Comparison of ENCODE assay signal across 5 worm cellular contexts in the genomic region with DNA sequence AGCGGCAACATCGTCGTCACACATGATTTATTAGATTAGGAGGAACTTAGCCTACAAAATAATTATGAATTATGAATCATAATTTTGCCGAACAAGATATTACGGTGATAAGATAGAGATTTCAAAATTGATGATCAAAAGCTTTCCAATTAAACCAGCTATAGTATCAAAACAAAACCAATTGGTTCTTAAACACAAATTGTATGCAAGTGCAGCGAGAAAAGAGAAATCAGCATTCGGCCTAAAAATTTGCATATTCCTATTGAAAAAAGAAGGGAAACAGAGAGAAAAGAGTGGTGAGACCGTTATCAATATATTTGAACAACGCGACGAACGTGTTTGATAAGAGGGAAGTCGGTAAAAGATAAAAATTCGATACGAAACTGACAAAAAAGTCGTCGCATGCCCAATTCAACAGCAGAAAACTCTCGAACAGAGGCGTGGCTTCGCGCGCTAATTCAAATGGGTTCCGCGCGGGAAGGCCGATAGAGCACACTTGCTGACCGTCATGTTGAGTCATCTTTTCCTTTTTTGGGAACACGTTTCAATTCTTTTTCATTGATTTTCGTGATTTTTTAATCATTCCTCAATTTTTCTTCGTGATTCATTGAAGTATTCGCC.
A peak's percentile ranks its signal among the peaks of the same experiment; 100 is the strongest.
TF ChIP-seq lines count a peak whose summit lies in the region.

TSS of gene act-2 (minus strand) at position 51 of the 621 bp plus-strand sequence.

TF ChIP-seq in whole organism, L1 larva, 84 proteins besides CTCF, POLR2A, EP300 and RAD21 (continues in another document):
- TF ChIP-seq ceh-90 (tag; optimal IDR thresholded peaks at IDR 0.05; lab: Kevin White, UChicago) (no peak), aly-2 (tag; optimal IDR thresholded peaks at IDR 0.05; lab: Kevin White, UChicago) (no peak), C16A3.4 (tag; optimal IDR thresholded peaks at IDR 0.05; lab: Kevin White, UChicago) (peak; percentile 66), unc-62 (GFP tag; optimal IDR thresholded peaks at IDR 0.05; lab: Kevin White, UChicago) (no peak), efl-3 (GFP tag; optimal IDR thresholded peaks at IDR 0.05; lab: Kevin White, UChicago) (no peak), dsc-1 (tag; optimal IDR thresholded peaks at IDR 0.05; lab: Kevin White, UChicago) (no peak), nhr-71 (tag; optimal IDR thresholded peaks at IDR 0.05; lab: Kevin White, UChicago) (peak; percentile 85), mef-2 (tag; optimal IDR thresholded peaks at IDR 0.05; lab: Kevin White, UChicago) (no peak), mep-1 (tag; optimal IDR thresholded peaks at IDR 0.05; lab: Kevin White, UChicago) (peak; percentile 75), efl-1 (optimal IDR thresholded peaks at IDR 0.05; lab: Kevin White, UChicago) (peak; percentile 84 to 87), efl-1 (GFP tag; optimal IDR thresholded peaks at IDR 0.05 in 1 of 2; lab: Kevin White, UChicago) (peak; percentile 85 to 98), nhr-47 (tag; optimal IDR thresholded peaks at IDR 0.05; lab: Kevin White, UChicago) (peak; percentile 73), nhr-11 (tag; optimal IDR thresholded peaks at IDR 0.05; lab: Kevin White, UChicago) (no peak), nhr-84 (tag; optimal IDR thresholded peaks at IDR 0.05; lab: Kevin White, UChicago) (no peak), egl-13 (tag; optimal IDR thresholded peaks at IDR 0.05; lab: Kevin White, UChicago) (no peak), ama-1 (optimal IDR thresholded peaks at IDR 0.05; lab: Kevin White, UChicago) (no peak), lin-14 (GFP tag; optimal IDR thresholded peaks at IDR 0.05; lab: Kevin White, UChicago) (peak; percentile 94)

TF ChIP-seq in whole organism, L3 larva, 47 proteins besides CTCF, POLR2A, EP300 and RAD21 (continues in another document):
- TF ChIP-seq elt-2 (tag; optimal IDR thresholded peaks at IDR 0.05; lab: Kevin White, UChicago) (peak; percentile 76), fos-1 (tag; optimal IDR thresholded peaks at IDR 0.05; lab: Kevin White, UChicago) (peak; percentile 88), ceh-28 (tag; optimal IDR thresholded peaks at IDR 0.05; lab: Kevin White, UChicago) (peak; percentile 9), elt-1 (tag; optimal IDR thresholded peaks at IDR 0.05; lab: Kevin White, UChicago) (peak; percentile 20), nhr-25 (tag; optimal IDR thresholded peaks at IDR 0.05; lab: Kevin White, UChicago) (peak; percentile 95), lin-39 (tag; optimal IDR thresholded peaks at IDR 0.05; lab: Kevin White, UChicago) (peak; percentile 74), skn-1 (tag; optimal IDR thresholded peaks at IDR 0.05; lab: Kevin White, UChicago) (peak; percentile 23), unc-62 (GFP tag; optimal IDR thresholded peaks at IDR 0.05; lab: Kevin White, UChicago) (no peak), tbx-2 (tag; optimal IDR thresholded peaks at IDR 0.05; lab: Kevin White, UChicago) (peak; percentile 34), fkh-2 (tag; optimal IDR thresholded peaks at IDR 0.05; lab: Kevin White, UChicago) (no peak), sea-2 (GFP tag; optimal IDR thresholded peaks at IDR 0.05; lab: Kevin White, UChicago) (no peak), lin-15B (tag; optimal IDR thresholded peaks at IDR 0.05; lab: Kevin White, UChicago) (peak; percentile 78), nhr-23 (tag; optimal IDR thresholded peaks at IDR 0.05; lab: Kevin White, UChicago) (peak; percentile 78), jun-1 (tag; optimal IDR thresholded peaks at IDR 0.05; lab: Kevin White, UChicago) (peak; percentile 82), nhr-237 (tag; optimal IDR thresholded peaks at IDR 0.05; lab: Kevin White, UChicago) (no peak), ztf-11 (tag; optimal IDR thresholded peaks at IDR 0.05; lab: Kevin White, UChicago) (no peak), hmg-11 (tag; optimal IDR thresholded peaks at IDR 0.05; lab: Kevin White, UChicago) (peak; percentile 36), pha-4 (tag; optimal IDR thresholded peaks at IDR 0.05; lab: Kevin White, UChicago) (peak; percentile 75)

TF ChIP-seq in whole organism, early embryonic, 17 proteins besides CTCF, POLR2A, EP300 and RAD21:
- TF ChIP-seq ceh-13 (GFP tag; optimal IDR thresholded peaks at IDR 0.05; lab: Kevin White, UChicago) (no peak), B0310.2 (tag; optimal IDR thresholded peaks at IDR 0.05; lab: Kevin White, UChicago) (peak; percentile 38)

TF ChIP-seq in whole organism, midembryonic, 9 proteins besides CTCF, POLR2A, EP300 and RAD21:
- TF ChIP-seq klf-2 (GFP tag; conservative IDR thresholded peaks at IDR 0.05; lab: Robert Waterston, UW) (no peak), cog-1 (tag; optimal IDR thresholded peaks at IDR 0.05; lab: Kevin White, UChicago) (peak; percentile 28), flt-1 (GFP tag; IDR thresholded peaks at IDR 0.05; lab: Robert Waterston, UW) (peak; percentile 53; the same call in 1 of the 2 replicates), T22C8.4 (GFP tag; IDR thresholded peaks at IDR 0.05; lab: Robert Waterston, UW) (no peak), ztf-23 (GFP tag; IDR thresholded peaks at IDR 0.05; lab: Robert Waterston, UW) (peak; percentile 14; the same call in 1 of the 2 replicates)

TF ChIP-seq in whole organism, young adult, 124 proteins besides CTCF, POLR2A, EP300 and RAD21 (continues in another document):
- TF ChIP-seq cebp-1 (GFP tag; IDR thresholded peaks at IDR 0.05; lab: Robert Waterston, UW) = no peak
- TF ChIP-seq cebp-1 (tag; optimal IDR thresholded peaks at IDR 0.05; lab: Kevin White, UChicago) = no peak
- peak; percentile 82 for TF ChIP-seq F49E8.2 (tag; optimal IDR thresholded peaks at IDR 0.05; lab: Kevin White, UChicago; ENCODE audit: insufficient read depth)
- peak; percentile 22 for TF ChIP-seq athp-1 (tag; optimal IDR thresholded peaks at IDR 0.05; lab: Kevin White, UChicago)
- no peak for TF ChIP-seq ztf-3 (GFP tag; optimal IDR thresholded peaks at IDR 0.05; lab: Kevin White, UChicago)
- TF ChIP-seq rcor-1 (GFP tag; IDR thresholded peaks at IDR 0.05; lab: Robert Waterston, UW) = peak; percentile 70
- peak; percentile 75; the same call in 1 of the 2 replicates for TF ChIP-seq B0019.2 (GFP tag; conservative IDR thresholded peaks at IDR 0.05; lab: Robert Waterston, UW)
- no peak for TF ChIP-seq F39B2.1 (GFP tag; IDR thresholded peaks at IDR 0.05; lab: Robert Waterston, UW)
- TF ChIP-seq F22D6.2 (tag; optimal IDR thresholded peaks at IDR 0.05; lab: Kevin White, UChicago) = no peak
- TF ChIP-seq nfya-2 (GFP tag; IDR thresholded peaks at IDR 0.05; lab: Robert Waterston, UW) = no peak
- TF ChIP-seq lir-1 (GFP tag; conservative IDR thresholded peaks at IDR 0.05; lab: Robert Waterston, UW) = peak; percentile 59; the same call in 1 of the 2 replicates
- no peak for TF ChIP-seq F57A8.1 (GFP tag; optimal IDR thresholded peaks at IDR 0.05; lab: Kevin White, UChicago)
- peak; percentile 62 for TF ChIP-seq attf-5 (GFP tag; optimal IDR thresholded peaks at IDR 0.05; lab: Kevin White, UChicago)
- TF ChIP-seq akir-1 (GFP tag; optimal IDR thresholded peaks at IDR 0.05; lab: Kevin White, UChicago) = no peak
- peak; percentile 44; the same call in 1 of the 2 replicates for TF ChIP-seq egrh-3 (GFP tag; IDR thresholded peaks at IDR 0.05; lab: Robert Waterston, UW)
- peak; percentile 99 for TF ChIP-seq hsf-1 (GFP tag; IDR thresholded peaks at IDR 0.05; lab: Robert Waterston, UW)
- TF ChIP-seq ztf-22 (GFP tag; optimal IDR thresholded peaks at IDR 0.05; lab: Kevin White, UChicago) = no peak
- peak; percentile 38 for TF ChIP-seq hrde-1 (tag; optimal IDR thresholded peaks at IDR 0.05; lab: Kevin White, UChicago; ENCODE audit: borderline replicate concordance)
- TF ChIP-seq dpl-1 (GFP tag; optimal IDR thresholded peaks at IDR 0.05; lab: Kevin White, UChicago) = peak; percentile 93
- TF ChIP-seq ceh-79 (tag; optimal IDR thresholded peaks at IDR 0.05; lab: Kevin White, UChicago) = no peak
- TF ChIP-seq hlh-26 (GFP tag; conservative IDR thresholded peaks at IDR 0.05; lab: Robert Waterston, UW) = no peak
- TF ChIP-seq B0336.3 (GFP tag; IDR thresholded peaks at IDR 0.05; lab: Robert Waterston, UW) = no peak; the same call in 1 of the 2 replicates
- no peak for TF ChIP-seq chd-7 (tag; optimal IDR thresholded peaks at IDR 0.05; lab: Kevin White, UChicago)
- TF ChIP-seq D2030.7 (GFP tag; IDR thresholded peaks at IDR 0.05; lab: Robert Waterston, UW) = peak; percentile 91
- TF ChIP-seq snpc-1.1 (tag; optimal IDR thresholded peaks at IDR 0.05; lab: Kevin White, UChicago; ENCODE audit: insufficient read depth) = peak; percentile 20
- TF ChIP-seq lin-40 (tag; optimal IDR thresholded peaks at IDR 0.05; lab: Kevin White, UChicago) = peak; percentile 38
- TF ChIP-seq pha-4 (tag; optimal IDR thresholded peaks at IDR 0.05; lab: Kevin White, UChicago) = no peak
- TF ChIP-seq snpc-3.4 (tag; optimal IDR thresholded peaks at IDR 0.05; lab: Kevin White, UChicago) = peak; percentile 83
- TF ChIP-seq madf-3 (GFP tag; IDR thresholded peaks at IDR 0.05; lab: Robert Waterston, UW) = peak; percentile 87
- TF ChIP-seq Y53G8AR.9 (GFP tag; conservative IDR thresholded peaks at IDR 0.05; lab: Robert Waterston, UW) = peak; percentile 77
- peak; percentile 86 for TF ChIP-seq ceh-91 (GFP tag; IDR thresholded peaks at IDR 0.05; lab: Robert Waterston, UW)
- peak; percentile 74 for TF ChIP-seq Y95B8A.8 (GFP tag; IDR thresholded peaks at IDR 0.05; lab: Robert Waterston, UW)
- TF ChIP-seq dpff-1 (tag; optimal IDR thresholded peaks at IDR 0.05; lab: Kevin White, UChicago) = no peak
- TF ChIP-seq nhr-179 (tag; optimal IDR thresholded peaks at IDR 0.05; lab: Kevin White, UChicago) = no peak
- no peak for TF ChIP-seq F10E7.11 (tag; optimal IDR thresholded peaks at IDR 0.05; lab: Kevin White, UChicago)
- TF ChIP-seq him-1 (tag; optimal IDR thresholded peaks at IDR 0.05; lab: Kevin White, UChicago) = no peak
- no peak for TF ChIP-seq tbx-9 (tag; optimal IDR thresholded peaks at IDR 0.05; lab: Kevin White, UChicago; ENCODE audit: borderline replicate concordance)
- no peak for TF ChIP-seq ztf-25 (GFP tag; IDR thresholded peaks at IDR 0.05; lab: Robert Waterston, UW)
- TF ChIP-seq efl-1 (GFP tag; optimal IDR thresholded peaks at IDR 0.05; lab: Kevin White, UChicago) = peak; percentile 96
- peak; percentile 95 for TF ChIP-seq madf-6 (GFP tag; IDR thresholded peaks at IDR 0.05; lab: Robert Waterston, UW)
- no peak for TF ChIP-seq sptf-2 (GFP tag; optimal IDR thresholded peaks at IDR 0.05; lab: Kevin White, UChicago)
- peak; percentile 8 for TF ChIP-seq rpc-1 (optimal IDR thresholded peaks at IDR 0.05; lab: Kevin White, UChicago)
- no peak for TF ChIP-seq rpc-1 (tag; optimal IDR thresholded peaks at IDR 0.05; lab: Kevin White, UChicago)
- TF ChIP-seq zim-3 (tag; optimal IDR thresholded peaks at IDR 0.05; lab: Kevin White, UChicago) = no peak
- TF ChIP-seq Y53F4B.3 (GFP tag; IDR thresholded peaks at IDR 0.05; lab: Robert Waterston, UW) = no peak
- no peak for TF ChIP-seq somi-1 (GFP tag; optimal IDR thresholded peaks at IDR 0.05; lab: Kevin White, UChicago)

Comparison
In these comparisons a context has a peak if more than half of its experiments do, and no peak if none do; other contexts are left out.
1. Of the 8 proteins assayed by ChIP-seq in both whole organism, young adult and whole organism, L1 larva: peak only in whole organism, young adult: snpc-4 and unc-130; only in whole organism, L1 larva: nhr-90; in both: dpl-1, efl-1 and lin-35; in neither: 2.